Worm (Caenorhabditis elegans): ENCODE measurements around the gene H02F09.3.

ce11 chrX:1535261-1535660 lies 33.2 kb upstream of the H02F09.3 start, which contains the start of gene K06A9.3:
- TF ChIP-seq tab-1 (GFP tag; IDR thresholded peaks at IDR 0.05) (no peak), ztf-29 (GFP tag; IDR thresholded peaks at IDR 0.05) (no peak)

Measured in whole organism, midembryonic.